Fruit fly (Drosophila melanogaster) whole organism, prepupa: ENCODE results near the gene sphe.

Source experiments
- CG10669 ChIP-seq: fragments of 200-800 bp; sonication (Bioruptor generic); optimal IDR thresholded peaks from 3 replicates; lab custom pipeline; 2018; ENCODE audit warnings: missing biosample characterization, mild to moderate bottlenecking, missing genetic modification characterization, moderate library complexity
- CG11762 ChIP-seq: fragments of 200-800 bp; sonication (Bioruptor generic); optimal IDR thresholded peaks from 3 replicates; lab custom pipeline; 2016; ENCODE audit warnings: missing biosample characterization, missing genetic modification characterization; ENCODE audit not compliant: insufficient read depth
- CG11902 ChIP-seq: fragments of 200-800 bp; sonication (Bioruptor generic); optimal IDR thresholded peaks from 3 replicates; lab custom pipeline; 2016; ENCODE audit warnings: missing biosample characterization, missing genetic modification characterization
- CG1621 ChIP-seq: fragments of 200-800 bp; sonication (Bioruptor generic); optimal IDR thresholded peaks from 3 replicates; lab custom pipeline; 2018; ENCODE audit warnings: missing biosample characterization, mild to moderate bottlenecking, missing genetic modification characterization
- CG16779 ChIP-seq: fragments of 200-800 bp; sonication (Bioruptor generic); optimal IDR thresholded peaks from 3 replicates; lab custom pipeline; 2017; ENCODE audit warnings: missing biosample characterization, mild to moderate bottlenecking, missing genetic modification characterization
- CG31627 ChIP-seq: fragments of 200-800 bp; sonication (Bioruptor generic); optimal IDR thresholded peaks from 3 replicates; lab custom pipeline; 2016; ENCODE audit warnings: missing biosample characterization, missing genetic modification characterization
- CG32006 ChIP-seq: fragments of 200-800 bp; sonication (Bioruptor generic); optimal IDR thresholded peaks from 3 replicates; lab custom pipeline; 2017; ENCODE audit warnings: missing biosample characterization, mild to moderate bottlenecking, missing genetic modification characterization
- CG4318 ChIP-seq: fragments of 200-800 bp; sonication (Bioruptor generic); optimal IDR thresholded peaks from 3 replicates; lab custom pipeline; 2017; ENCODE audit warnings: missing biosample characterization, mild to moderate bottlenecking, missing genetic modification characterization
- CG6276 ChIP-seq: fragments of 200-800 bp; sonication (Bioruptor generic); optimal IDR thresholded peaks from 2 replicates; lab custom pipeline; 2017; ENCODE audit warnings: missing biosample characterization, mild to moderate bottlenecking, missing genetic modification characterization
- CG6792 ChIP-seq: fragments of 200-800 bp; sonication (Bioruptor generic); optimal IDR thresholded peaks from 3 replicates; lab custom pipeline; 2016; ENCODE audit warnings: missing biosample characterization, missing genetic modification characterization
- CG6808 ChIP-seq: fragments of 200-800 bp; sonication (Bioruptor generic); optimal IDR thresholded peaks from 3 replicates; lab custom pipeline; 2017; ENCODE audit warnings: missing biosample characterization, missing genetic modification characterization, mild to moderate bottlenecking, moderate library complexity, missing genetic modification reagents
- CG6854 ChIP-seq: fragments of 200-800 bp; sonication (Bioruptor generic); optimal IDR thresholded peaks from 2 replicates; lab custom pipeline; 2017; ENCODE audit warnings: missing biosample characterization, mild to moderate bottlenecking, missing genetic modification characterization
- CG8119 ChIP-seq: fragments of 200-800 bp; sonication (Bioruptor generic); IDR thresholded peaks from 3 replicates; pipeline ENCODE4 v1.3.6; 2022; ENCODE audit warnings: missing biosample characterization, missing genetic modification characterization
- CG8319 ChIP-seq: fragments of 200-800 bp; sonication (Bioruptor generic); optimal IDR thresholded peaks from 3 replicates; lab custom pipeline; 2016; ENCODE audit warnings: missing biosample characterization, missing genetic modification characterization
- Eip75B ChIP-seq: fragments of 200-800 bp; sonication (Bioruptor generic); optimal IDR thresholded peaks from 3 replicates; lab custom pipeline; 2016; ENCODE audit warnings: missing biosample characterization, missing genetic modification characterization
- Eip78C ChIP-seq: fragments of 200-800 bp; sonication (Bioruptor generic); peaks from one replicate; lab custom pipeline; 2016; ENCODE audit warnings: missing biosample characterization, missing genetic modification characterization
- Ets96B ChIP-seq: fragments of 200-800 bp; optimal IDR thresholded peaks from 2 replicates; lab custom pipeline; 2019; ENCODE audit warnings: missing biosample characterization, mild to moderate bottlenecking, missing genetic modification characterization, moderate library complexity
- Hr39 ChIP-seq: fragments of 200-800 bp; sonication (Bioruptor generic); optimal IDR thresholded peaks from 2 replicates; lab custom pipeline; 2016; ENCODE audit warnings: missing biosample characterization, missing genetic modification characterization
- Hr4 ChIP-seq: fragments of 200-800 bp; sonication (Bioruptor generic); optimal IDR thresholded peaks from 3 replicates; lab custom pipeline; 2016; ENCODE audit warnings: missing biosample characterization, missing genetic modification characterization
- Lpt ChIP-seq: fragments of 200-800 bp; sonication (Bioruptor generic); optimal IDR thresholded peaks from 3 replicates; lab custom pipeline; 2016; ENCODE audit warnings: missing biosample characterization, missing genetic modification characterization
- Met ChIP-seq: fragments of 200-800 bp; sonication (Bioruptor generic); optimal IDR thresholded peaks from 3 replicates; lab custom pipeline; 2016; ENCODE audit warnings: missing biosample characterization, missing genetic modification characterization
- Smox ChIP-seq: fragments of 200-800 bp; sonication (Bioruptor generic); optimal IDR thresholded peaks from 3 replicates; lab custom pipeline; 2016; ENCODE audit warnings: missing biosample characterization, missing genetic modification characterization
- Sox14 ChIP-seq: fragments of 200-800 bp; sonication (Bioruptor generic); optimal IDR thresholded peaks from 3 replicates; lab custom pipeline; 2016; ENCODE audit warnings: missing biosample characterization, missing genetic modification characterization
- Sox15 ChIP-seq: fragments of 200-800 bp; sonication (Bioruptor generic); optimal IDR thresholded peaks from 3 replicates; lab custom pipeline; 2016; ENCODE audit warnings: missing biosample characterization, missing genetic modification characterization
- achi ChIP-seq: fragments of 200-800 bp; sonication (Bioruptor generic); optimal IDR thresholded peaks from 3 replicates; lab custom pipeline; 2016; ENCODE audit warnings: missing biosample characterization, missing genetic modification characterization
- dac ChIP-seq: fragments of 200-800 bp; sonication (Bioruptor generic); optimal IDR thresholded peaks from 2 replicates; lab custom pipeline; 2017; ENCODE audit warnings: missing biosample characterization, mild to moderate bottlenecking, missing genetic modification characterization
- dsx ChIP-seq: fragments of 200-800 bp; optimal IDR thresholded peaks from 3 replicates; lab custom pipeline; 2019; ENCODE audit warnings: missing biosample characterization, mild to moderate bottlenecking, missing genetic modification characterization, moderate library complexity; ENCODE audit not compliant: poor library complexity, severe bottlenecking
- eg ChIP-seq: fragments of 200-800 bp; sonication (Bioruptor generic); IDR thresholded peaks from 3 replicates; pipeline ENCODE4 v1.3.6; 2022; ENCODE audit warnings: missing biosample characterization, missing genetic modification characterization
- esn ChIP-seq: fragments of 200-800 bp; sonication (Bioruptor generic); optimal IDR thresholded peaks from 2 replicates; lab custom pipeline; 2016; ENCODE audit warnings: missing biosample characterization, mild to moderate bottlenecking, missing genetic modification characterization, moderate library complexity
- fd59A ChIP-seq: fragments of 200-800 bp; sonication (Bioruptor generic); optimal IDR thresholded peaks from 2 replicates; lab custom pipeline; 2017; ENCODE audit warnings: missing biosample characterization, mild to moderate bottlenecking, missing genetic modification characterization, missing genetic modification reagents
- fkh ChIP-seq: fragments of 200-800 bp; sonication (Bioruptor generic); optimal IDR thresholded peaks from 3 replicates; lab custom pipeline; 2017; ENCODE audit warnings: missing biosample characterization, mild to moderate bottlenecking, missing genetic modification characterization, moderate library complexity
- lz ChIP-seq: fragments of 200-800 bp; sonication (Bioruptor generic); optimal IDR thresholded peaks from 3 replicates; lab custom pipeline; 2016; ENCODE audit warnings: missing biosample characterization, missing genetic modification characterization
- pdm3 ChIP-seq: fragments of 200-800 bp; sonication (Bioruptor generic); optimal IDR thresholded peaks from 3 replicates; lab custom pipeline; 2016; ENCODE audit warnings: missing biosample characterization, missing genetic modification characterization
- salr ChIP-seq, 2 experiments: fragments of 200-800 bp; sonication (Bioruptor generic); optimal IDR thresholded peaks; 3 replicates each; lab custom pipeline; 2016 to 2018; ENCODE audit warnings: missing biosample characterization in 2 of 2, missing genetic modification characterization in 2 of 2, mild to moderate bottlenecking in 1 of 2
- spab ChIP-seq: fragments of 200-800 bp; sonication (Bioruptor generic); optimal IDR thresholded peaks from 2 replicates; lab custom pipeline; 2017; ENCODE audit warnings: missing biosample characterization, mild to moderate bottlenecking, missing genetic modification characterization, missing genetic modification reagents
- ss ChIP-seq, 2 experiments: fragments of 200-800 bp; sonication (Bioruptor generic); optimal IDR thresholded peaks; 2 replicates in 1 of 2; 3 replicates in 1 of 2; lab custom pipeline; 2017 to 2018; ENCODE audit warnings: mild to moderate bottlenecking in 2 of 2, missing biosample characterization in 2 of 2, missing genetic modification characterization in 2 of 2, moderate library complexity in 1 of 2
- svp ChIP-seq: fragments of 200-800 bp; sonication (Bioruptor generic); peaks from one replicate; lab custom pipeline; 2016; ENCODE audit warnings: missing biosample characterization, missing genetic modification characterization
- topi ChIP-seq: fragments of 200-800 bp; sonication (Bioruptor generic); optimal IDR thresholded peaks from 3 replicates; lab custom pipeline; 2016; ENCODE audit warnings: missing biosample characterization, missing genetic modification characterization
- vri ChIP-seq: fragments of 200-800 bp; sonication (Bioruptor generic); optimal IDR thresholded peaks from 3 replicates; lab custom pipeline; 2016; ENCODE audit warnings: missing biosample characterization, mild to moderate bottlenecking, missing genetic modification characterization

The sphe gene

DNA sequence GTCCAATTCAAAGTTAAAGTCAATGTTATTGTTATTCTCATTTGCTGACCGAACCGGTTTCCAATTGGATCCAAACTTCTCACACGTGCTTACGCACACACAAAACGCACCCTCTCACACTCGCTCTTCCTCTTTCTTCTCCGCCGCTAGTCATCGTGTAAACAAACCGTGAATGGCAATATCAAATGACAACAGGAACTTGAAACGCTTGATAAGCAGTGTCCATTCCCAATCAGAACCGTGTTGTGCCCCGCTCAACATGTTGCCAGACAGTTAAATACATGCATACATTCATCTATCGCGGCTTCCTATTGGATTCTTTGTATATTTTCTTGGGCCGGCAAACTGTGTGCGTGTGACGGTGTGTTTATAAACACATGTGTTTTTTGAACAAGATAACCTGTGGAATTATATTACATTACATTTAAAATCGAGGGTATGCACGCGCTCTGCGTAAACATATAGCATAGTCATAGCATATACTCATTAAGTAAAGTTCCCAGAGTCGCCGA is 46.0 kb downstream of the sphe start (continued):
- no peak for TF ChIP-seq Lpt (GFP tag; lab: Kevin White, UChicago)
- TF ChIP-seq topi (GFP tag; lab: Kevin White, UChicago), result no peak
- peak; percentile 62 for TF ChIP-seq Eip78C (GFP tag; lab: Kevin White, UChicago)
- TF ChIP-seq ss (GFP tag; optimal IDR thresholded peaks at IDR 0.05; lab: Kevin White, UChicago), result no peak
- no peak for TF ChIP-seq CG6808 (GFP tag; lab: Kevin White, UChicago)
- no peak for TF ChIP-seq eg (GFP tag; lab: Robert Waterston, UW)
- no peak for TF ChIP-seq CG11902 (GFP tag; lab: Kevin White, UChicago)
- TF ChIP-seq CG6792, result no peak
- TF ChIP-seq CG16779 (tag; lab: Kevin White, UChicago), result peak; percentile 47
- TF ChIP-seq CG4318, result no peak
- no peak for TF ChIP-seq spab
- TF ChIP-seq CG6276 (GFP tag; lab: Kevin White, UChicago), result no peak
- TF ChIP-seq Met (GFP tag; lab: Kevin White, UChicago), result no peak
- no peak for TF ChIP-seq CG10669 (GFP tag; lab: Kevin White, UChicago)
- no peak for TF ChIP-seq lz (GFP tag; lab: Kevin White, UChicago)
- TF ChIP-seq vri, result no peak
- TF ChIP-seq pdm3 (GFP tag; lab: Kevin White, UChicago), result no peak
- peak; percentile 96 for TF ChIP-seq fkh (GFP tag; lab: Kevin White, UChicago)
- no peak for TF ChIP-seq CG32006 (GFP tag; lab: Kevin White, UChicago)
- no peak for TF ChIP-seq fd59A (GFP tag; lab: Kevin White, UChicago)
- TF ChIP-seq Eip75B (GFP tag; lab: Kevin White, UChicago), result no peak
- no peak for TF ChIP-seq esn (GFP tag; lab: Kevin White, UChicago)
- no peak for TF ChIP-seq Sox15
- no peak for TF ChIP-seq Hr4 (GFP tag; lab: Kevin White, UChicago)
- no peak for TF ChIP-seq Ets96B (tag; lab: Kevin White, UChicago)
- TF ChIP-seq dac (GFP tag; lab: Kevin White, UChicago), result no peak
- no peak for TF ChIP-seq achi (GFP tag; lab: Kevin White, UChicago)
- TF ChIP-seq CG8319 (GFP tag; lab: Kevin White, UChicago), result no peak
- no peak for TF ChIP-seq Smox (GFP tag; lab: Kevin White, UChicago)
- TF ChIP-seq Hr39 (GFP tag; lab: Kevin White, UChicago), result no peak
- no peak for TF ChIP-seq CG8119 (GFP tag; lab: Robert Waterston, UW)
- no peak for TF ChIP-seq CG11762 (GFP tag; lab: Kevin White, UChicago)
- TF ChIP-seq CG6854 (GFP tag; lab: Kevin White, UChicago), result peak; percentile 6
- peak; percentile 20 for TF ChIP-seq dsx (GFP tag; lab: Kevin White, UChicago)
- no peak for TF ChIP-seq CG1621 (tag; lab: Kevin White, UChicago)
- TF ChIP-seq salr (GFP tag; optimal IDR thresholded peaks at IDR 0.05; lab: Kevin White, UChicago), result no peak

dm6 chrX:16654931-16655409 is 46.8 kb downstream of the sphe start, which contains the start of the genes Nemp and r:
Gene Nemp (minus strand): TSS chrX:16655015.
Gene r (plus strand): TSS chrX:16655359.
- TF ChIP-seq Sox14 (GFP tag; lab: Kevin White, UChicago) (peak; percentile 7), CG10669 (GFP tag; lab: Kevin White, UChicago) (no peak), Smox (GFP tag; lab: Kevin White, UChicago) (no peak), pdm3 (GFP tag; lab: Kevin White, UChicago) (no peak), fkh (GFP tag; lab: Kevin White, UChicago) (peak; percentile 86)
- TF ChIP-seq, all 60 proteins: peak for 2

DNA sequence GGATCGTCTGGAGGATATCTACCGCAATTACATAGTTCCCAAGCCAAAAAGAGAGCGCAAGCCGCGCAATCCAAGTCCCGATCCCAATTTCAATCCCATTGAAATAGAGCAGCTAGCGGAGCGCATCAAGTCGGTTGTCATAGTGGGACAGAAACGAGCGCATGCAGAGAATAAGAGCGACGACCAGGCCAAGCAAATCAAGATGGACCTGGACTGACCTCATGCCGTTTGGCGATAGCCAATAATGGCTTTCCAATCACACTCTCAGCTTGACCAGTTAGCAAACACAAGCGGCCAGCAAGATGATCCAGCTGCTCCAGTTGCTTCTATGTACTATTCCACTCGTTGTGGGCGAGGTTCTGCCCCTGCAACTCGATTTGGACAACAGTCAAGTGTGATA is 50.1 kb downstream of the sphe start:
- TF ChIP-seq spab (no peak), CG4318 (no peak), Lpt (GFP tag; lab: Kevin White, UChicago) (no peak), CG31627 (no peak), svp (GFP tag; lab: Kevin White, UChicago) (peak; percentile 98), Eip78C (GFP tag; lab: Kevin White, UChicago) (peak; percentile 16)
